Worm (Caenorhabditis elegans): ENCODE results near the gene M28.4.
A peak's percentile ranks its signal among the peaks of the same experiment; 100 is the strongest.

Gene M28.4

ce11 chrII:10658576-10659256 is 15.2 kb downstream of the M28.4 start, which contains the start of the genes snu-13 and rsp-7 (continued):
- TF ChIP-seq hrde-1 (tag; optimal IDR thresholded peaks at IDR 0.05; ENCODE audit: borderline replicate concordance): no peak
- peak; percentile 64; the same call in 1 of the 2 replicates for TF ChIP-seq dox-1 (GFP tag; IDR thresholded peaks at IDR 0.05)
- TF ChIP-seq B0035.1 (tag; optimal IDR thresholded peaks at IDR 0.05): no peak
- no peak for TF ChIP-seq F10E7.11 (tag; optimal IDR thresholded peaks at IDR 0.05)
- TF ChIP-seq cebp-2 (GFP tag; IDR thresholded peaks at IDR 0.05): no peak
- no peak for TF ChIP-seq die-1 (tag; optimal IDR thresholded peaks at IDR 0.05)
- no peak for TF ChIP-seq nhr-120 (GFP tag; IDR thresholded peaks at IDR 0.05)
- no peak for TF ChIP-seq F22D6.2 (tag; optimal IDR thresholded peaks at IDR 0.05)
- no peak for TF ChIP-seq T26A5.8 (tag; optimal IDR thresholded peaks at IDR 0.05)
- TF ChIP-seq ztf-26 (tag; optimal IDR thresholded peaks at IDR 0.05): no peak
- no peak for TF ChIP-seq dpff-1 (tag; optimal IDR thresholded peaks at IDR 0.05)
- no peak for TF ChIP-seq him-1 (tag; optimal IDR thresholded peaks at IDR 0.05)
- no peak for TF ChIP-seq egrh-3 (GFP tag; IDR thresholded peaks at IDR 0.05)
- TF ChIP-seq ekl-4 (GFP tag; IDR thresholded peaks at IDR 0.05): no peak
- no peak for TF ChIP-seq sea-2 (GFP tag; IDR thresholded peaks at IDR 0.05)
- TF ChIP-seq mcd-1 (GFP tag; IDR thresholded peaks at IDR 0.05): peak; percentile 72
- peak; percentile 22 for TF ChIP-seq nhr-80 (tag; optimal IDR thresholded peaks at IDR 0.05)
- peak; percentile 41 for TF ChIP-seq tbp1 (GFP tag; optimal IDR thresholded peaks at IDR 0.05)
- no peak for TF ChIP-seq pbrm-1 (GFP tag; IDR thresholded peaks at IDR 0.05)
- no peak for TF ChIP-seq ama-1 (optimal IDR thresholded peaks at IDR 0.05)
- no peak for TF ChIP-seq ama-1 (GFP tag; optimal IDR thresholded peaks at IDR 0.05)
- TF ChIP-seq rcor-1 (GFP tag; IDR thresholded peaks at IDR 0.05): 0 out of 2 replicates have a peak, but pooled peaks have one; percentile 6
- no peak for TF ChIP-seq B0261.1 (tag; optimal IDR thresholded peaks at IDR 0.05)
- no peak for TF ChIP-seq ceh-58 (GFP tag; IDR thresholded peaks at IDR 0.05)
- TF ChIP-seq fkh-3 (tag; optimal IDR thresholded peaks at IDR 0.05): no peak
- no peak for TF ChIP-seq K11D2.4 (GFP tag; IDR thresholded peaks at IDR 0.05)
- no peak for TF ChIP-seq mes-4 (tag; optimal IDR thresholded peaks at IDR 0.05)
- 0 out of 2 replicates have a peak, but pooled peaks have one; percentile 23 for TF ChIP-seq C06A6.2 (GFP tag; conservative IDR thresholded peaks at IDR 0.05)
- no peak for TF ChIP-seq nhr-179 (tag; optimal IDR thresholded peaks at IDR 0.05)
- no peak for TF ChIP-seq ceh-40 (GFP tag; IDR thresholded peaks at IDR 0.05)
- TF ChIP-seq attf-5 (GFP tag; optimal IDR thresholded peaks at IDR 0.05): peak; percentile 69
- no peak for TF ChIP-seq ztf-28 (GFP tag; IDR thresholded peaks at IDR 0.05)
- no peak for TF ChIP-seq hlh-26 (GFP tag; conservative IDR thresholded peaks at IDR 0.05)
- no peak for TF ChIP-seq ets-4 (GFP tag; optimal IDR thresholded peaks at IDR 0.05)
- no peak for TF ChIP-seq nfyb-1 (GFP tag; IDR thresholded peaks at IDR 0.05)
- TF ChIP-seq hmg-20 (GFP tag; IDR thresholded peaks at IDR 0.05): no peak
- TF ChIP-seq ceh-27 (GFP tag; optimal IDR thresholded peaks at IDR 0.05): peak; percentile 28
- no peak for TF ChIP-seq hsf-1 (GFP tag; IDR thresholded peaks at IDR 0.05)
- TF ChIP-seq Y95B8A.8 (GFP tag; IDR thresholded peaks at IDR 0.05): no peak
- no peak for TF ChIP-seq athp-1 (tag; optimal IDR thresholded peaks at IDR 0.05)
- peak in 1 of 3 experiments; percentile 50 for TF ChIP-seq lin-35 (GFP tag; optimal IDR thresholded peaks at IDR 0.05)
- TF ChIP-seq lin-40 (tag; optimal IDR thresholded peaks at IDR 0.05): peak; percentile 37
- peak; percentile 22; the same call in 1 of the 2 replicates for TF ChIP-seq D2030.7 (GFP tag; IDR thresholded peaks at IDR 0.05)
- peak; percentile 69 for TF ChIP-seq lsl-1 (GFP tag; optimal IDR thresholded peaks at IDR 0.05)
- TF ChIP-seq B0336.3 (GFP tag; IDR thresholded peaks at IDR 0.05): no peak
- no peak for TF ChIP-seq egl-44 (GFP tag; IDR thresholded peaks at IDR 0.05)
- TF ChIP-seq rec-8 (tag; optimal IDR thresholded peaks at IDR 0.05): no peak
- TF ChIP-seq nhr-90 (tag; optimal IDR thresholded peaks at IDR 0.05): no peak
- no peak for TF ChIP-seq nfya-1 (tag; optimal IDR thresholded peaks at IDR 0.05; ENCODE audit: borderline replicate concordance, insufficient read depth)
